Fruit fly (Drosophila melanogaster): ENCODE results near the gene CG34116.

Gene CG34116

DNA sequence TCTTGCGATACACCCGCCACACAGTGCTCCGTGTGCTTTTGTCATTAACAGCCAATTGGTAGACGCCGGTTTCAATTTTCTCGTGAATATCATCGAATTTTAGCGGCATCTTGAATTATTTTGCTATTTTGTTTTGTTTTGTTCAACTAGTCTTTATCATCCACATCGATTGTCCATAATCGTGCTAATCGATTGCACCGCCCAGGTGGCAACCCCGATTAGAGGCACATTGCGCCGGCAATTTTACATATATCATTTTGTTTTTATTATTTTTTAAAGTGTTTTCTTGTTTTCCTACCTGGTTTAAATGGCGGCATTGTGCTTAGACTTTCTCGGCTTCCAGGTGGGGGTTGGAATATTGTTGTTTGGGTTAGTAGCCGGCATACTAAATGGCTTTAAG, at the start of gene CG34116:
CG34116 (minus strand) TSS at position 142 of the 400 bp plus-strand sequence.
- no peak for TF ChIP-seq usp (GFP tag; optimal IDR thresholded peaks at IDR 0.05)
- no peak for TF ChIP-seq psq (optimal IDR thresholded peaks at IDR 0.05)
- TF ChIP-seq Dll (optimal IDR thresholded peaks at IDR 0.05) = no peak
- TF ChIP-seq EcR (GFP tag; optimal IDR thresholded peaks at IDR 0.05) = no peak
- TF ChIP-seq pan (optimal IDR thresholded peaks at IDR 0.05) = no peak
- no peak for TF ChIP-seq CG8478 (optimal IDR thresholded peaks at IDR 0.05)

dm6 chr3L:19848080-19848479, 42.2 kb upstream of the CG34116 start:
- no peak for TF ChIP-seq usp (GFP tag; optimal IDR thresholded peaks at IDR 0.05)
- no peak for TF ChIP-seq Dll (optimal IDR thresholded peaks at IDR 0.05)
- TF ChIP-seq CG8478 (optimal IDR thresholded peaks at IDR 0.05) = no peak
- no peak for TF ChIP-seq EcR (GFP tag; optimal IDR thresholded peaks at IDR 0.05)
- no peak for TF ChIP-seq pan (optimal IDR thresholded peaks at IDR 0.05)
- no peak for TF ChIP-seq psq (optimal IDR thresholded peaks at IDR 0.05)

dm6 chr3L:19846960-19847359, 41.1 kb upstream of the CG34116 start:
- TF ChIP-seq EcR (GFP tag; optimal IDR thresholded peaks at IDR 0.05) = no peak
- no peak for TF ChIP-seq usp (GFP tag; optimal IDR thresholded peaks at IDR 0.05)
- no peak for TF ChIP-seq pan (optimal IDR thresholded peaks at IDR 0.05)
- TF ChIP-seq psq (optimal IDR thresholded peaks at IDR 0.05) = no peak
- no peak for TF ChIP-seq Dll (optimal IDR thresholded peaks at IDR 0.05)
- TF ChIP-seq CG8478 (optimal IDR thresholded peaks at IDR 0.05) = no peak

DNA sequence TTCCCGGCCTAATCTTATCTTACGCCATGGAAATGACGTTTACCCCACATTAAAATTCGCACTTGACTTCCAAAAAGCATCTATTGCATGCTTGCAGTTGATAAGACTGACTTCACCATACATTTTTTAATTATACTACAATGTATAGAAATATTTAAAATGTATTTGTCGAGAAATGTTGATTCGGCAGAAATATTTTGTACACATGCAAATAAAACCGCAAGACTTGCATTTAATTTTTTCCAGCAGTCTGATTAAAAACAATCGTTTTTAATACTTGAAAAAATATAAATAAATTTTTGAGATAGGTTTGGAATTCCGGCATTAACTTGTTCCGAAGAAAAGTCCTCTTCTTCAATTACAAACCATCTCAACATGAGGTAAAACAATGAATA, 40.1 kb upstream of the CG34116 start:
- TF ChIP-seq psq (optimal IDR thresholded peaks at IDR 0.05) = no peak

- TF ChIP-seq Dll (optimal IDR thresholded peaks at IDR 0.05) (no peak), psq (optimal IDR thresholded peaks at IDR 0.05) (no peak), pan (optimal IDR thresholded peaks at IDR 0.05) (no peak), EcR (GFP tag; optimal IDR thresholded peaks at IDR 0.05) (no peak), usp (GFP tag; optimal IDR thresholded peaks at IDR 0.05) (no peak), CG8478 (optimal IDR thresholded peaks at IDR 0.05) (no peak)
Measured at dm6 chr3L:19845047-19845906, 39.4 kb upstream of the CG34116 start, which contains the start of gene Papss. Gene Papss (plus strand): TSS chr3L:19845293.

dm6 chr3L:19844507-19844906, 38.7 kb upstream of the CG34116 start:
- TF ChIP-seq psq (optimal IDR thresholded peaks at IDR 0.05) = no peak
- TF ChIP-seq CG8478 (optimal IDR thresholded peaks at IDR 0.05) = no peak
- no peak for TF ChIP-seq pan (optimal IDR thresholded peaks at IDR 0.05)
- no peak for TF ChIP-seq EcR (GFP tag; optimal IDR thresholded peaks at IDR 0.05)
- no peak for TF ChIP-seq usp (GFP tag; optimal IDR thresholded peaks at IDR 0.05)

DNA sequence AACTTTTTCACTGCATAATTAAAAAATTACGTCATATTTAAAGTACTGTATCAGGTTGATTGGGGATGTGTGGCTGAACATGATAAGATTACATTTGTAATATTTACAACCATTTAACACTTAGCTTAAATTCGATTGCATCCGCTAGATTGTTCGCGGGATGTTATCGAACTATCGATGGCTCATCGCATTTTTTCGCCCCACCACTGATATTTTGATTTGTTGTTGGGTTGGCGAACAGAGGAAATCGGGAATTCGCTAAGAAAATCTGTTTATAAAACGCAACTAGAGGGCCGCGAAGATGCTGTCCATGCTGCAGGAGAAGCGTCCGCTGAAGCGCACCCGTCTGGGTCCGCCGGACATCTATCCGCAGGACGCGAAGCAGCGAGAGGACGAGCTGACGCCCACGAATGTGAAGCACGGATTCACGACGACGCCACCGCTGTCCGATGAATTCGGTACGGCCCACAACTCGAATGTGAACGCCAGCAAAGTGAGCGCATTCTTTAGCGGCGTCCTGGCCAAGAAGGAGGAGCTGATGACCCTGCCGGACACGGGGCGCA, 30.6 kb upstream of the CG34116 start, which contains the start of gene kto:
kto (plus strand) TSS at position 240 of the 563 bp plus-strand sequence.
- TF ChIP-seq EcR (GFP tag; optimal IDR thresholded peaks at IDR 0.05) = no peak
- no peak for TF ChIP-seq psq (optimal IDR thresholded peaks at IDR 0.05)
- TF ChIP-seq pan (optimal IDR thresholded peaks at IDR 0.05) = no peak
- TF ChIP-seq usp (GFP tag; optimal IDR thresholded peaks at IDR 0.05) = no peak
- no peak for TF ChIP-seq CG8478 (optimal IDR thresholded peaks at IDR 0.05)
- no peak for TF ChIP-seq Dll (optimal IDR thresholded peaks at IDR 0.05)

dm6 chr3L:19834143-19834794, 28.4 kb upstream of the CG34116 start, which contains the start of the genes trc and CG32221:
Gene trc (minus strand): TSS chr3L:19834304.
Gene CG32221 (plus strand): TSS chr3L:19834670.
- no peak for TF ChIP-seq CG8478 (optimal IDR thresholded peaks at IDR 0.05)
- TF ChIP-seq EcR (GFP tag; optimal IDR thresholded peaks at IDR 0.05) = no peak
- TF ChIP-seq pan (optimal IDR thresholded peaks at IDR 0.05) = no peak

- TF ChIP-seq Dll (optimal IDR thresholded peaks at IDR 0.05) (no peak), pan (optimal IDR thresholded peaks at IDR 0.05) (no peak), usp (GFP tag; optimal IDR thresholded peaks at IDR 0.05) (no peak), psq (optimal IDR thresholded peaks at IDR 0.05) (no peak), CG8478 (optimal IDR thresholded peaks at IDR 0.05) (no peak), EcR (GFP tag; optimal IDR thresholded peaks at IDR 0.05) (no peak)
Measured at dm6 chr3L:19833227-19833626, 27.4 kb upstream of the CG34116 start.

- TF ChIP-seq CG8478 (optimal IDR thresholded peaks at IDR 0.05) (no peak), pan (optimal IDR thresholded peaks at IDR 0.05) (no peak), usp (GFP tag; optimal IDR thresholded peaks at IDR 0.05) (no peak), EcR (GFP tag; optimal IDR thresholded peaks at IDR 0.05) (no peak), Dll (optimal IDR thresholded peaks at IDR 0.05) (no peak), psq (optimal IDR thresholded peaks at IDR 0.05) (no peak)
Measured at dm6 chr3L:19818701-19819100, 12.9 kb upstream of the CG34116 start.

- TF ChIP-seq EcR (GFP tag; optimal IDR thresholded peaks at IDR 0.05) (no peak), Dll (optimal IDR thresholded peaks at IDR 0.05) (no peak), pan (optimal IDR thresholded peaks at IDR 0.05) (no peak), psq (optimal IDR thresholded peaks at IDR 0.05) (no peak), CG8478 (optimal IDR thresholded peaks at IDR 0.05) (no peak), usp (GFP tag; optimal IDR thresholded peaks at IDR 0.05) (no peak)
Measured at dm6 chr3L:19817807-19818531, 12.1 kb upstream of the CG34116 start, which contains the start of the genes Fibp and Deaf1. Gene Fibp (minus strand): TSS chr3L:19817967. Gene Deaf1 (plus strand): TSS chr3L:19818174.
